Worm (Caenorhabditis elegans): ENCODE data around the gene gba-4.
"Not testable (repeated sequence)": the region's sequence is repeated elsewhere in the genome, so short reads cannot be mapped to it uniquely, and the experiment has no call there.

DNA sequence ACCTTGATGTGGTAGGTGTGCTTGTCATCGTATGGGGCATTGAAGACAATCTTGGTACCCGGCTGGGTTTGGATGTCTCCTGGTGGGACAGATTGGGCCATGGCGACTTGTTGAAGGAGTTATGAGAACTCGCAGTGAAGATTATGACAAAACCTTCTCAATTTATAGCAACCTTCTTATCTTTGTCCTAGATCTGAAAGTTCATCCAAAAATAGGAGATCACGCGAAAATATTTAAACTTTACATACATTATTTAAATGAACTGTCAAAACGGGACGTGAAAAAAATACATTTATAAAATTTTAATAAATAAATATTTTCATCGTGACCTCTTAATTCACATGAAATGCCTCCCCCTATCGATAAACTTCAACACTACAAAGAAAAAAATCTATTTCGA is 37.7 kb downstream of the gba-4 start, which contains the start of the genes msp-59 and ZK354.2:
- TF ChIP-seq ama-1 (optimal IDR thresholded peaks at IDR 0.05); tbx-37 (GFP tag; conservative IDR thresholded peaks at IDR 0.05); hnd-1 (tag; optimal IDR thresholded peaks at IDR 0.05); flt-1 (GFP tag; IDR thresholded peaks at IDR 0.05): not testable (repeated sequence)
